Worm (Caenorhabditis elegans) whole organism, L4 larva: ENCODE results near the gene ints-11.

Experiments used
- nhr-11 ChIP-seq: fragments of 150-350 bp; optimal IDR thresholded peaks from 2 replicates; lab custom pipeline; 2014; ENCODE audit warnings: missing biosample characterization, missing genetic modification characterization
- saeg-2 ChIP-seq: fragments of 200-800 bp; sonication (Bioruptor generic); IDR thresholded peaks from 2 replicates; pipeline ENCODE4 v1.3.6; 2022; ENCODE audit warnings: missing genetic modification reagents, missing genetic modification characterization, missing compliant biosample characterization
- ztf-11 ChIP-seq: fragments of 150-350 bp; optimal IDR thresholded peaks from 2 replicates; lab custom pipeline; 2014; ENCODE audit warnings: missing biosample characterization, missing genetic modification characterization

- TF ChIP-seq saeg-2 (GFP tag; lab: Robert Waterston, UW) (no peak), ztf-11 (tag; lab: Kevin White, UChicago) (no peak), nhr-11 (no peak)
Observed at ce11 chrII:8099212-8099784, 44.0 kb downstream of the ints-11 start.
